Fruit fly (Drosophila melanogaster) whole organism, embryonic: ENCODE data around the gene CG9992.
A peak's percentile ranks its signal among the peaks of the same experiment; 100 is the strongest.

Experiments used
- Atf-2 ChIP-seq: fragments of 200-800 bp; sonication (Bioruptor generic); optimal IDR thresholded peaks from 2 replicates; lab custom pipeline; 2016; ENCODE audit warnings: missing biosample characterization, missing genetic modification characterization
- CG10321 ChIP-seq: fragments of 200-800 bp; sonication (Bioruptor generic); IDR thresholded peaks from 2 replicates; pipeline ENCODE4 v1.3.6; 2022; ENCODE audit warnings: missing biosample characterization, missing genetic modification characterization
- CG11085 ChIP-seq: fragments of 200-800 bp; sonication (Bioruptor generic); IDR thresholded peaks from 2 replicates; pipeline ENCODE4 v1.3.6; 2022; ENCODE audit warnings: missing biosample characterization, missing genetic modification characterization
- CG11247 ChIP-seq: fragments of 200-800 bp; sonication (Bioruptor generic); IDR thresholded peaks from 2 replicates; pipeline ENCODE4 v1.3.6; 2022; ENCODE audit warnings: missing biosample characterization, missing genetic modification characterization
- CG12942 ChIP-seq: fragments of 200-800 bp; sonication (Bioruptor generic); optimal IDR thresholded peaks from 3 replicates; lab custom pipeline; 2016; ENCODE audit warnings: missing biosample characterization, missing genetic modification characterization
- CG16779 ChIP-seq: fragments of 200-800 bp; sonication (Bioruptor generic); IDR thresholded peaks from 2 replicates; pipeline ENCODE4 v1.3.6; 2022; ENCODE audit warnings: missing biosample characterization, missing genetic modification characterization
- CG17612 ChIP-seq: fragments of 200-800 bp; sonication (Bioruptor generic); IDR thresholded peaks from 2 replicates; pipeline ENCODE4 v1.3.6; 2022; ENCODE audit warnings: missing biosample characterization, missing genetic modification characterization
- CG17802 ChIP-seq: fragments of 200-800 bp; sonication (Bioruptor generic); optimal IDR thresholded peaks from 2 replicates; lab custom pipeline; 2018; ENCODE audit warnings: missing biosample characterization, mild to moderate bottlenecking, missing genetic modification characterization, moderate library complexity
- CG4424 ChIP-seq: fragments of 200-800 bp; sonication (Bioruptor generic); optimal IDR thresholded peaks from 3 replicates; lab custom pipeline; 2016; ENCODE audit warnings: missing biosample characterization, missing genetic modification characterization
- CG6175 ChIP-seq: fragments of 200-800 bp; sonication (Bioruptor generic); IDR thresholded peaks from 3 replicates; pipeline ENCODE4 v1.3.6; 2022; ENCODE audit warnings: missing biosample characterization, missing genetic modification characterization
- CG7271 ChIP-seq: fragments of 200-800 bp; sonication (Bioruptor generic); optimal IDR thresholded peaks from 2 replicates; lab custom pipeline; 2018; ENCODE audit warnings: missing biosample characterization, mild to moderate bottlenecking, missing genetic modification characterization, moderate library complexity
- CG7745 ChIP-seq: fragments of 200-800 bp; sonication (Bioruptor generic); optimal IDR thresholded peaks from 2 replicates; lab custom pipeline; 2018; ENCODE audit warnings: missing biosample characterization, mild to moderate bottlenecking, missing genetic modification characterization, moderate library complexity
- CG8089 ChIP-seq: fragments of 200-800 bp; sonication (Bioruptor generic); optimal IDR thresholded peaks from 3 replicates; lab custom pipeline; 2016; ENCODE audit warnings: missing biosample characterization, missing genetic modification characterization
- CG8765 ChIP-seq: fragments of 200-800 bp; sonication (Bioruptor generic); IDR thresholded peaks from 2 replicates; pipeline ENCODE4 v1.3.6; 2022; ENCODE audit warnings: missing biosample characterization, missing genetic modification characterization
- CG9797 ChIP-seq: fragments of 200-800 bp; sonication (Bioruptor generic); optimal IDR thresholded peaks from 3 replicates; lab custom pipeline; 2018; ENCODE audit warnings: missing biosample characterization, mild to moderate bottlenecking, missing genetic modification characterization
- CoRest ChIP-seq: fragments of 200-800 bp; sonication (Bioruptor generic); optimal IDR thresholded peaks from 3 replicates; lab custom pipeline; 2018; ENCODE audit warnings: missing biosample characterization, mild to moderate bottlenecking, missing genetic modification characterization, moderate library complexity
- Dad ChIP-seq: fragments of 200-800 bp; sonication (Bioruptor generic); optimal IDR thresholded peaks from 3 replicates; lab custom pipeline; 2016; ENCODE audit warnings: missing biosample characterization, missing genetic modification characterization
- Dek ChIP-seq: fragments of 200-800 bp; sonication (Bioruptor generic); optimal IDR thresholded peaks from 3 replicates; lab custom pipeline; 2019; ENCODE audit warnings: missing biosample characterization, mild to moderate bottlenecking, missing genetic modification characterization, moderate library complexity
- H15 ChIP-seq: fragments of 200-800 bp; sonication (Bioruptor generic); IDR thresholded peaks from 3 replicates; pipeline ENCODE4 v1.3.6; 2022; ENCODE audit warnings: missing biosample characterization, missing genetic modification characterization
- NfI ChIP-seq: fragments of 200-800 bp; sonication (Bioruptor generic); optimal IDR thresholded peaks from 3 replicates; lab custom pipeline; 2018; ENCODE audit warnings: missing biosample characterization, mild to moderate bottlenecking, missing genetic modification characterization, moderate library complexity
- Poxn ChIP-seq: fragments of 200-800 bp; sonication (Bioruptor generic); IDR thresholded peaks from 2 replicates; pipeline ENCODE4 v1.3.6; 2022; ENCODE audit warnings: missing biosample characterization, missing genetic modification characterization
- Scr ChIP-seq: fragments of 200-800 bp; sonication (Bioruptor generic); IDR thresholded peaks from 2 replicates; pipeline ENCODE4 v1.3.6; 2022; ENCODE audit warnings: missing biosample characterization, missing genetic modification characterization; ENCODE audit not compliant: partially characterized antibody
- Sox100B ChIP-seq: fragments of 200-800 bp; sonication (Bioruptor generic); optimal IDR thresholded peaks from 3 replicates; lab custom pipeline; 2018; ENCODE audit warnings: missing biosample characterization, mild to moderate bottlenecking, missing genetic modification characterization
- Sry-δ ChIP-seq: fragments of 200-800 bp; sonication (Bioruptor generic); optimal IDR thresholded peaks from 2 replicates; lab custom pipeline; 2016; ENCODE audit warnings: missing biosample characterization, missing genetic modification characterization
- Trl ChIP-seq, 3 experiments: fragments of >200 bp in 2 of 3; fragments of 200-800 bp in 1 of 3; sonication (Bioruptor generic) in 1 of 3; optimal IDR thresholded peaks; 2 replicates in 1 of 3; 3 replicates in 2 of 3; lab custom pipeline; 2016 to 2017; ENCODE audit warnings: missing biosample characterization in 1 of 3, missing genetic modification characterization in 1 of 3
- YL-1 ChIP-seq: fragments of 200-800 bp; sonication (Bioruptor generic); optimal IDR thresholded peaks from 3 replicates; lab custom pipeline; 2017; ENCODE audit warnings: missing biosample characterization, mild to moderate bottlenecking, missing genetic modification characterization
- az2 ChIP-seq: fragments of 200-800 bp; sonication (Bioruptor generic); optimal IDR thresholded peaks from 3 replicates; lab custom pipeline; 2016; ENCODE audit warnings: missing biosample characterization, missing genetic modification characterization
- chinmo ChIP-seq: fragments of 200-800 bp; sonication (Bioruptor generic); IDR thresholded peaks from 4 replicates; pipeline ENCODE4 v1.3.6; 2022; ENCODE audit warnings: missing biosample characterization, missing genetic modification characterization; ENCODE audit not compliant: partially characterized antibody
- danr ChIP-seq: fragments of 200-800 bp; sonication (Bioruptor generic); IDR thresholded peaks from 2 replicates; pipeline ENCODE4 v1.3.6; 2022; ENCODE audit warnings: missing biosample characterization, missing genetic modification characterization
- dmrt11E ChIP-seq: fragments of 200-800 bp; sonication (Bioruptor generic); optimal IDR thresholded peaks from 3 replicates; lab custom pipeline; 2018; ENCODE audit warnings: missing biosample characterization, mild to moderate bottlenecking, missing genetic modification characterization, moderate library complexity
- dpn ChIP-seq, 2 experiments: fragments of 200-800 bp; sonication (Bioruptor generic); optimal IDR thresholded peaks; 3 replicates each; lab custom pipeline; 2016; ENCODE audit warnings: missing biosample characterization in 2 of 2, missing genetic modification characterization in 2 of 2
- gce ChIP-seq: fragments of 200-800 bp; sonication (Bioruptor generic); IDR thresholded peaks from 3 replicates; pipeline ENCODE4 v1.3.6; 2022; ENCODE audit warnings: missing biosample characterization, missing genetic modification characterization
- gsb ChIP-seq: fragments of 200-800 bp; sonication (Bioruptor generic); IDR thresholded peaks from 2 replicates; pipeline ENCODE4 v1.3.6; 2022; ENCODE audit warnings: missing biosample characterization, missing genetic modification characterization
- hkb ChIP-seq, 2 experiments: fragments of 200-800 bp in 1 of 2; fragments of >200 bp in 1 of 2; sonication (Bioruptor generic) in 1 of 2; IDR thresholded peaks in 1 of 2; optimal IDR thresholded peaks in 1 of 2; 2 replicates each; pipeline versions ENCODE4 v1.3.6 to Lab custom; 2017 to 2022; ENCODE audit warnings: missing biosample characterization in 1 of 2, missing genetic modification characterization in 1 of 2
- hth ChIP-seq: fragments of >200 bp; optimal IDR thresholded peaks from 2 replicates; lab custom pipeline; 2017; ENCODE audit warnings: inconsistent platforms
- lola ChIP-seq, 3 experiments: fragments of >200 bp in 2 of 3; fragments of 200-800 bp in 1 of 3; sonication (Bioruptor generic) in 1 of 3; optimal IDR thresholded peaks; 2 replicates each; lab custom pipeline; 2017 to 2019; ENCODE audit warnings: missing biosample characterization in 3 of 3, missing genetic modification characterization in 3 of 3, mild to moderate bottlenecking in 1 of 3, moderate library complexity in 1 of 3
- maf-S ChIP-seq: fragments of 200-800 bp; sonication (Bioruptor generic); optimal IDR thresholded peaks from 2 replicates; lab custom pipeline; 2016; ENCODE audit warnings: missing biosample characterization, missing genetic modification characterization
- onecut ChIP-seq: fragments of 200-800 bp; sonication (Bioruptor generic); IDR thresholded peaks from 2 replicates; pipeline ENCODE4 v1.3.6; 2022; ENCODE audit warnings: missing biosample characterization, missing genetic modification characterization
- pb ChIP-seq: fragments of 200-800 bp; sonication (Bioruptor generic); optimal IDR thresholded peaks from 3 replicates; lab custom pipeline; 2016; ENCODE audit warnings: missing biosample characterization, missing genetic modification characterization
- pho ChIP-seq: fragments of 200-800 bp; sonication (Bioruptor generic); optimal IDR thresholded peaks from 2 replicates; lab custom pipeline; 2016; ENCODE audit warnings: missing biosample characterization, missing genetic modification characterization
- pita ChIP-seq: fragments of 200-800 bp; sonication (Bioruptor generic); optimal IDR thresholded peaks from 2 replicates; lab custom pipeline; 2017; ENCODE audit warnings: missing biosample characterization, mild to moderate bottlenecking, missing genetic modification characterization
- ranshi ChIP-seq: fragments of 200-800 bp; sonication (Bioruptor generic); IDR thresholded peaks from 2 replicates; pipeline ENCODE4 v1.3.6; 2022; ENCODE audit warnings: missing biosample characterization, missing genetic modification characterization
- run ChIP-seq: fragments of 200-800 bp; sonication (Bioruptor generic); optimal IDR thresholded peaks from 3 replicates; lab custom pipeline; 2018; ENCODE audit warnings: missing biosample characterization, mild to moderate bottlenecking, missing genetic modification characterization
- sc ChIP-seq, 3 experiments: fragments of >200 bp in 2 of 3; fragments of 200-800 bp in 1 of 3; sonication (Bioruptor generic) in 1 of 3; optimal IDR thresholded peaks; 2 replicates in 2 of 3; 3 replicates in 1 of 3; lab custom pipeline; 2017; ENCODE audit warnings: mild to moderate bottlenecking in 1 of 3, missing biosample characterization in 1 of 3, missing genetic modification characterization in 1 of 3, missing genetic modification reagents in 1 of 3
- sim ChIP-seq: fragments of 200-800 bp; sonication (Bioruptor generic); IDR thresholded peaks from 2 replicates; pipeline ENCODE4 v1.3.6; 2022; ENCODE audit warnings: missing biosample characterization, missing genetic modification characterization
- sqz ChIP-seq: fragments of 200-800 bp; sonication (Bioruptor generic); optimal IDR thresholded peaks from 3 replicates; lab custom pipeline; 2018; ENCODE audit warnings: missing biosample characterization, mild to moderate bottlenecking, missing genetic modification characterization
- sr ChIP-seq: fragments of 200-800 bp; sonication (Bioruptor generic); IDR thresholded peaks from 3 replicates; pipeline ENCODE4 v1.3.6; 2022; ENCODE audit warnings: missing biosample characterization, missing genetic modification characterization
- unpg ChIP-seq: fragments of 200-800 bp; sonication (Bioruptor generic); optimal IDR thresholded peaks from 3 replicates; lab custom pipeline; 2018; ENCODE audit warnings: missing biosample characterization, mild to moderate bottlenecking, missing genetic modification characterization, moderate library complexity

Gene CG9992

dm6 chrX:16358670-16359320, 25.9 kb downstream of the CG9992 start, which contains the start of the genes U2af50 and PIG-Q (continued):
- TF ChIP-seq sim (GFP tag; lab: Robert Waterston, UW): peak; percentile 73; the same call in 1 of the 2 replicates
- peak; percentile 41 for TF ChIP-seq Atf-2 (GFP tag; lab: Kevin White, UChicago)
- no peak; the same call in 1 of the 2 replicates for TF ChIP-seq CG11085 (GFP tag; lab: Robert Waterston, UW)
- no peak for TF ChIP-seq pb (GFP tag; lab: Kevin White, UChicago)
- TF ChIP-seq ranshi (GFP tag; lab: Robert Waterston, UW): peak; percentile 89
- peak; percentile 81 for TF ChIP-seq CG8765 (GFP tag; lab: Robert Waterston, UW)
- peak; percentile 28 for TF ChIP-seq Sry-δ
- no peak for TF ChIP-seq Trl (optimal IDR thresholded peaks at IDR 0.05; lab: Kevin White, UChicago)
- TF ChIP-seq Trl (GFP tag; optimal IDR thresholded peaks at IDR 0.05; lab: Kevin White, UChicago): peak; percentile 51
- TF ChIP-seq Dek (tag; lab: Kevin White, UChicago): no peak
- TF ChIP-seq CG4424: peak; percentile 89
- no peak; the same call in 2 of the 3 replicates for TF ChIP-seq gce (GFP tag; lab: Robert Waterston, UW)
- peak; percentile 95 for TF ChIP-seq dmrt11E (tag; lab: Kevin White, UChicago)
- peak; percentile 92 for TF ChIP-seq az2 (GFP tag; lab: Kevin White, UChicago)
- peak; percentile 68 for TF ChIP-seq Poxn
- peak; percentile 57 for TF ChIP-seq Scr
- TF ChIP-seq CoRest (tag; lab: Kevin White, UChicago): peak; percentile 96
- TF ChIP-seq H15 (GFP tag; lab: Robert Waterston, UW): peak; percentile 89
- peak; percentile 13 for TF ChIP-seq CG7745 (tag; lab: Kevin White, UChicago)
- no peak; the same call in 1 of the 2 replicates for TF ChIP-seq CG16779 (GFP tag; lab: Robert Waterston, UW)
- peak in 1 of 3 experiments; percentile 92 for TF ChIP-seq lola (GFP tag; optimal IDR thresholded peaks at IDR 0.05; lab: Kevin White, UChicago)
- TF ChIP-seq CG6175 (GFP tag; lab: Robert Waterston, UW): no peak
- peak; percentile 83 for TF ChIP-seq onecut
- no peak; the same call in none of the 2 replicates for TF ChIP-seq CG17612 (GFP tag; lab: Robert Waterston, UW)
- peak; percentile 93 for TF ChIP-seq NfI (GFP tag; lab: Kevin White, UChicago)
- peak; percentile 82; the same call in 1 of the 2 replicates for TF ChIP-seq gsb (GFP tag; lab: Robert Waterston, UW)
- TF ChIP-seq CG12942 (GFP tag; lab: Kevin White, UChicago): peak; percentile 92
- peak; percentile 45 for TF ChIP-seq Dad (GFP tag; lab: Kevin White, UChicago)
- no peak for TF ChIP-seq CG11247 (GFP tag; lab: Robert Waterston, UW)
- TF ChIP-seq danr (GFP tag; lab: Robert Waterston, UW): no peak; the same call in 1 of the 2 replicates
- TF ChIP-seq CG10321 (GFP tag; lab: Robert Waterston, UW): no peak
- TF ChIP-seq maf-S: peak; percentile 53
- TF ChIP-seq unpg (GFP tag; lab: Kevin White, UChicago): peak; percentile 95
- no peak for TF ChIP-seq hth (lab: Kevin White, UChicago)
- peak; percentile 76 for TF ChIP-seq CG17802 (tag; lab: Kevin White, UChicago)
- no peak for TF ChIP-seq sc (optimal IDR thresholded peaks at IDR 0.05; lab: Kevin White, UChicago)
- peak; percentile 88 for TF ChIP-seq sc (GFP tag; optimal IDR thresholded peaks at IDR 0.05; lab: Kevin White, UChicago)
- TF ChIP-seq sr (GFP tag; lab: Robert Waterston, UW): no peak
- peak; percentile 79 for TF ChIP-seq sqz
- peak; percentile 84 for TF ChIP-seq CG7271 (tag; lab: Kevin White, UChicago)
- peak; percentile 85 for TF ChIP-seq run (tag; lab: Kevin White, UChicago)
- TF ChIP-seq CG9797 (GFP tag; lab: Kevin White, UChicago): no peak
- peak; percentile 47 for TF ChIP-seq CG8089
- peak; percentile 51 for TF ChIP-seq YL-1
- peak; percentile 90 for TF ChIP-seq Sox100B (GFP tag; lab: Kevin White, UChicago)
- no peak for TF ChIP-seq pita
- peak; percentile 59 to 91 for TF ChIP-seq dpn (GFP tag; optimal IDR thresholded peaks at IDR 0.05; lab: Kevin White, UChicago)
- TF ChIP-seq pho (GFP tag; lab: Kevin White, UChicago): peak; percentile 54
- no peak for TF ChIP-seq chinmo (GFP tag; lab: Robert Waterston, UW)
- TF ChIP-seq hkb (optimal IDR thresholded peaks at IDR 0.05; lab: Kevin White, UChicago): no peak
- peak; percentile 93 for TF ChIP-seq hkb (GFP tag; IDR thresholded peaks at IDR 0.05; lab: Robert Waterston, UW)
